Worm (Caenorhabditis elegans): Measurements from ENCODE around the gene T14G10.8.

The T14G10.8 gene

ce11 chrIV:10155475-10155874, 8.7 kb upstream of the T14G10.8 start, which contains the start of gene ttr-54:
Gene ttr-54 (plus strand): TSS chrIV:10155775.
- TF ChIP-seq sox-4 (tag; optimal IDR thresholded peaks at IDR 0.05) (no peak), tbx-7 (tag; optimal IDR thresholded peaks at IDR 0.05) (no peak), ztf-16 (tag; optimal IDR thresholded peaks at IDR 0.05) (no peak), unc-3 (GFP tag; conservative IDR thresholded peaks at IDR 0.05) (no peak), unc-3 (tag; optimal IDR thresholded peaks at IDR 0.05) (no peak), ceh-18 (tag; optimal IDR thresholded peaks at IDR 0.05) (no peak), T23F11.4 (GFP tag; optimal IDR thresholded peaks at IDR 0.05) (no peak), dve-1 (tag; optimal IDR thresholded peaks at IDR 0.05) (no peak), unc-55 (GFP tag; optimal IDR thresholded peaks at IDR 0.05) (no peak), unc-42 (tag; optimal IDR thresholded peaks at IDR 0.05) (no peak), odd-2 (tag; optimal IDR thresholded peaks at IDR 0.05) (no peak), ahr-1 (tag; optimal IDR thresholded peaks at IDR 0.05) (no peak), lin-11 (tag; optimal IDR thresholded peaks at IDR 0.05) (no peak), syd-9 (tag; optimal IDR thresholded peaks at IDR 0.05) (no peak), ceh-19 (GFP tag; optimal IDR thresholded peaks at IDR 0.05) (no peak), madf-2 (tag; optimal IDR thresholded peaks at IDR 0.05) (no peak), ceh-31 (tag; optimal IDR thresholded peaks at IDR 0.05) (no peak)

- TF ChIP-seq lin-11 (tag; optimal IDR thresholded peaks at IDR 0.05) (no peak), ceh-48 (tag; optimal IDR thresholded peaks at IDR 0.05) (no peak), hlh-13 (GFP tag; optimal IDR thresholded peaks at IDR 0.05) (no peak), K09A11.1 (tag; optimal IDR thresholded peaks at IDR 0.05; ENCODE audit: insufficient read depth) (no peak), T23F11.4 (GFP tag; optimal IDR thresholded peaks at IDR 0.05) (no peak), dmd-4 (tag; optimal IDR thresholded peaks at IDR 0.05; ENCODE audit: borderline replicate concordance) (no peak), C38D4.7 (GFP tag; optimal IDR thresholded peaks at IDR 0.05) (no peak), pat-9 (tag; optimal IDR thresholded peaks at IDR 0.05) (no peak), ceh-45 (GFP tag; IDR thresholded peaks at IDR 0.05) (no peak), hlh-8 (tag; optimal IDR thresholded peaks at IDR 0.05) (no peak), pha-4 (tag; optimal IDR thresholded peaks at IDR 0.05) (no peak), tbx-7 (tag; optimal IDR thresholded peaks at IDR 0.05) (no peak)
Observed at ce11 chrIV:10153479-10153878, 6.7 kb upstream of the T14G10.8 start.

ce11 chrIV:10151439-10151997, 4.7 kb upstream of the T14G10.8 start, which contains the start of gene copg-1:
Gene copg-1 (plus strand): TSS chrIV:10151947.
- peak; percentile 84 for TF ChIP-seq unc-42 (tag; optimal IDR thresholded peaks at IDR 0.05)
- TF ChIP-seq nhr-11 (tag; optimal IDR thresholded peaks at IDR 0.05), result no peak
- TF ChIP-seq syd-9 (tag; optimal IDR thresholded peaks at IDR 0.05), result no peak
- peak; percentile 28 for TF ChIP-seq nfya-1 (tag; optimal IDR thresholded peaks at IDR 0.05)

ce11 chrIV:10150552-10151004, 3.8 kb upstream of the T14G10.8 start, which contains the start of gene tsp-12:
Gene tsp-12 (minus strand): TSS chrIV:10150602.
- TF ChIP-seq ceh-48 (tag; optimal IDR thresholded peaks at IDR 0.05), result no peak
- peak; percentile 15 for TF ChIP-seq ceh-34 (tag; optimal IDR thresholded peaks at IDR 0.05)
- TF ChIP-seq K09A11.1 (tag; optimal IDR thresholded peaks at IDR 0.05; ENCODE audit: insufficient read depth), result no peak
- peak; percentile 29 for TF ChIP-seq unc-42 (tag; optimal IDR thresholded peaks at IDR 0.05)

DNA sequence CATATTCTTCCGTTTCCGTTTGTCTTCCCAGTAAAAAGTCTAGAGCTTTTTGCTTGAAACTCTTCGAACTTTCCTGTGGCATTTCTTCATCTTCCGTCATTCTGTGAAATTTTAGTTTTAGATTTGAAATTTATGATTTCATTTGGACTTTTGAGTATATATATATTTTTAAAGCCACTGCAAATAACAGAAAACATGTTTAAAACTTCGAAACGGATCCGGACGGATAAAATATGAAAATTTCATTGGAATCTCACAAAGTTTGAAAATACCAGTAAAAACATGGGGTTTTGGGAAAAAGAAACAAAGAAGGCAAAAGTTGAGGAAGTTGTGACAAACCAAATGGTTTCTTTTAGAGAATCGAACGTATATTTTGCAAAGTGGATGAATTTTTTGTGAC, 2.2 kb upstream of the T14G10.8 start, which contains the start of gene pigs-1:
pigs-1 (minus strand) TSS at position 101 of the 400 bp plus-strand sequence.
- no peak for TF ChIP-seq pha-2 (tag; optimal IDR thresholded peaks at IDR 0.05)
- TF ChIP-seq ceh-22 (tag; optimal IDR thresholded peaks at IDR 0.05), result no peak
- TF ChIP-seq ref-2 (tag; optimal IDR thresholded peaks at IDR 0.05), result no peak
- no peak for TF ChIP-seq unc-42 (tag; optimal IDR thresholded peaks at IDR 0.05)
- no peak for TF ChIP-seq pat-9 (tag; optimal IDR thresholded peaks at IDR 0.05)
